Worm (Caenorhabditis elegans) whole organism, L4 larva: ENCODE results near the gene lnkn-1.

Experiments
- lin-39 ChIP-seq: fragments of 150-350 bp; optimal IDR thresholded peaks from 2 replicates; lab custom pipeline; 2014; ENCODE audit warnings: missing biosample characterization, missing genetic modification reagents, missing genetic modification characterization
- unc-62 ChIP-seq, 3 experiments: fragments of 150-350 bp in 1 of 3; sonication (generic microtip); optimal IDR thresholded peaks in 2 of 3; peaks in 1 of 3; 1 replicate in 1 of 3; 2 replicates in 2 of 3; lab custom pipeline; 2014 to 2017; ENCODE audit warnings: missing biosample characterization in 3 of 3, missing genetic modification characterization in 3 of 3, missing genetic modification reagents in 3 of 3, missing genotype in 1 of 3
- ztf-11 ChIP-seq: fragments of 150-350 bp; optimal IDR thresholded peaks from 2 replicates; lab custom pipeline; 2014; ENCODE audit warnings: missing biosample characterization, missing genetic modification characterization

DNA sequence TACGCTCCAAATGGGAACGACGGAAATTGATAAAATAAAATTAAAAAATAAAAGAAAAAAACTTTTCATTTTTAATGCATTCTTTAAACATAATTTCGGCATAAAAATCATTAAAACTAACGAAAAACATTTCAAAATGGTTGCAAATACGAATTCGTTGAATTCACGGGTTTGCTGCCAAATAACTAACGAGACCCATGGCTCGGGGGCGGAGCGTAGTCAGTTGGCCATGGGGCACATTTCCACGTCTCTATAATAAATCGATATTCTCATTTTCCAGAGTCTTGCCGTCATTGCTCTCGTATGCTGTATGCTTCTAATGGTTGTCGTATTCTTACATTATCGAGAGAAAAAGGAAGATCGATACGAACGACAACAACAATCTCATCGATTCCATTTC lies 3.4 kb downstream of the lnkn-1 start, which contains the start of gene ZK637.4:
- TF ChIP-seq lin-39 (no peak), ztf-11 (tag; lab: Kevin White, UChicago) (no peak), unc-62 (GFP tag; optimal IDR thresholded peaks at IDR 0.05 in 1 of 2; lab: Kevin White, UChicago) (no peak), unc-62 (tag; optimal IDR thresholded peaks at IDR 0.05; lab: Kevin White, UChicago) (no peak)
